Worm (Caenorhabditis elegans): Measurements from ENCODE around the gene stdh-3.

Gene stdh-3

DNA sequence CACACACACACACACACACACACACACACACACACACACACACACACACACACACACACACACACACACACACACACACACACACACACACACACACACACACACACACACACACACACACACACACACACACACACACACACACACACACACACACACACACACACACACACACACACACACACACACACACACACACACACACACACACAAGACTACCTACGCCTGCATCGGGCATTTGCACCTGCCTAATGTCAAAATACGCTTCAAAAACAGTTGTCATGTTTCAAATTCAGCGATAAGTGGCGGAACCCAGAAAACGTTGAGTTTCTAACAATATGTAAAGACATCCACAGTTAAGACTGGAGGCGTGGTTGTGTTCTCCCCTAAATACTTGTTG, 35.5 kb upstream of the stdh-3 start:
- TF ChIP-seq ceh-27 (GFP tag; optimal IDR thresholded peaks at IDR 0.05) = peak; percentile 10
- TF ChIP-seq egrh-3 (GFP tag; IDR thresholded peaks at IDR 0.05) = peak; percentile 76; the same call in 1 of the 2 replicates

DNA sequence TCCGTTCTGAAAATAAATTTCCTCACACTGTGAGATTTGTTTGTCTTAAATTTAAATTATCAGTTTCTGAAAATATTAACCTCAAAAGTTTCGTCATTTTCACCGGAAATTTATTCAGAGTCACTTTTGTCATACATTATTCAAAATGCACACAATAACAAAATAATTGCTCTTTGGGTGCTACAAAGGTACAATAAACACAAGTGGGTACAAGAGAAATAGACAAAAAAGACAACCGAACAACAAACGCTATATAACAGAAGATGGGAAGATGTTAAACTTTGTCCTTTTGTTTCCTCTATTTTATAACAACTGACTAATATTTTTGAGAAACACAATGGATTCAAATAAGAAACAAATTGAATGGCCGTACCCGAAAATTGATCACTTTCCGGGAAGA, 34.9 kb upstream of the stdh-3 start:
- TF ChIP-seq F33H1.4 (GFP tag; IDR thresholded peaks at IDR 0.05) (no peak), ccch-3 (GFP tag; optimal IDR thresholded peaks at IDR 0.05) (no peak), nhr-179 (tag; optimal IDR thresholded peaks at IDR 0.05) (no peak), nhr-120 (GFP tag; IDR thresholded peaks at IDR 0.05) (no peak), lin-40 (tag; optimal IDR thresholded peaks at IDR 0.05) (no peak), cebp-1 (GFP tag; IDR thresholded peaks at IDR 0.05) (no peak), cebp-1 (tag; optimal IDR thresholded peaks at IDR 0.05) (no peak)

DNA sequence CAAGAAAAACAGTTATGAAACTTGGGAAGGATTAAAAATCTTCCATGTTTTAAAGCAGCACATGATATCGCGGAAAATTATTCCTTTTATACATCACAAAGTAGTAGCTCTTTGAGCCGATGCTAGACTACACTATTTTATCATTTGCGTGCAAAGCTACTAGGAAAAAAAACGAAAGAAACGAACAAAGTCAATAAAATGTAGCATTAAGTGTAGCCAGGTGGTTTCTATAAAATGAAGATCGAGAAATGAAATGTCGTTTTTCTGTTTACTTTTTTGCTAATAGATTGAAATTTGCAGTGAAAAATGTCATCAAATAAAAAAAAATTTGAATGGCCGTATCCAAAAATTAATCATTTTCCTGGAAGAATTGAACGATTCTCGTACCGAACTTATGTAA, 31.5 kb upstream of the stdh-3 start, which contains the start of gene cpt-5:
cpt-5 (plus strand) TSS at position 301 of the 400 bp plus-strand sequence.
- TF ChIP-seq ztf-6 (GFP tag; IDR thresholded peaks at IDR 0.05) = no peak
- no peak for TF ChIP-seq ztf-22 (GFP tag; optimal IDR thresholded peaks at IDR 0.05)
- TF ChIP-seq Y56A3A.18 (GFP tag; IDR thresholded peaks at IDR 0.05) = no peak
- TF ChIP-seq F49E8.2 (tag; optimal IDR thresholded peaks at IDR 0.05; ENCODE audit: insufficient read depth) = no peak
- no peak for TF ChIP-seq Y53F4B.3 (GFP tag; IDR thresholded peaks at IDR 0.05)
- no peak for TF ChIP-seq K12H6.12 (tag; optimal IDR thresholded peaks at IDR 0.05)
- TF ChIP-seq cebp-2 (GFP tag; IDR thresholded peaks at IDR 0.05) = no peak
- TF ChIP-seq B0035.1 (tag; optimal IDR thresholded peaks at IDR 0.05) = no peak
- no peak for TF ChIP-seq attf-5 (GFP tag; optimal IDR thresholded peaks at IDR 0.05)
- no peak for TF ChIP-seq dpl-1 (GFP tag; optimal IDR thresholded peaks at IDR 0.05)
- TF ChIP-seq F23B12.7 (tag; optimal IDR thresholded peaks at IDR 0.05; ENCODE audit: insufficient read depth) = no peak
- no peak for TF ChIP-seq ztf-28 (GFP tag; IDR thresholded peaks at IDR 0.05)

DNA sequence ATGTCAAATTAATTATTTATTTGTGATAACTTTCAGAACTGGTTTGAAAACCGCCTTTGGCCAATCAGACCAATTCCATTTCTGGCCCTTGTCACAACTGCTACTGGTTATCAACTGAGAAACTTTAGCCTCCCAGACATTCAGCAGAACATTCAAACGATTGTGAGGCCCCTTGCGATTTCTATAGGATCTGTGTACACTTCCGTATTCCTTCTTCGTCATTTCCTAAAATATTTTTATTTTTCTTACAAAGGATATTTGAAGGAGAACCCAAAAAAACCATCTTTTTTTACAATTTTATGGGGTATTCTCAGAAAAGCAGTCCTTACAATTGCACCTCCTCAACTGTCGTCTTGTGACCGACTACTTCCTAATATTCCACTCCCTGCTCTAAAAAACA, 31.1 kb upstream of the stdh-3 start:
- TF ChIP-seq attf-6 (GFP tag; IDR thresholded peaks at IDR 0.05) = no peak
- TF ChIP-seq lin-26 (GFP tag; IDR thresholded peaks at IDR 0.05) = no peak

DNA sequence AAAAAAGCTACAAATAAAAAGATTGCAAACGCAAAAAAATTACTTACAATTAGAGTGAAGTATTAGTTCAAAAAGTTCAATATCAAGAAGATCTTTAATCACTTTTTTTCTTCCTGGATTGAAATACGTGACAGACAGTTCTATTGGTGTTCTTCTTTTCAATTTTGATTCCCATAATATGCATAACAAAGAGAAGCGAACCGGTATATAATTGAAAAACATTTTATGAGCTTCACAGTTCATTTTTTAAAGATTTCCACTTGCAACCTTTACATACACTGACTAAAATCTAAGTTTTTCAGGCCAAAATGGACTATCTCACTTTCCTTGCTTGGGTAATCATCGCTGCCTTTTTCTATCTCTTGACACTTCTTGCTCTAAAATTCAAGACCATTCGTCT, 27.9 kb upstream of the stdh-3 start, which contains the start of gene T22G5.1:
T22G5.1 (plus strand) TSS at position 301 of the 400 bp plus-strand sequence.
- TF ChIP-seq ceh-91 (GFP tag; IDR thresholded peaks at IDR 0.05) (no peak), B0035.1 (tag; optimal IDR thresholded peaks at IDR 0.05) (no peak), egl-44 (GFP tag; IDR thresholded peaks at IDR 0.05) (no peak), ztf-25 (GFP tag; IDR thresholded peaks at IDR 0.05) (no peak)

DNA sequence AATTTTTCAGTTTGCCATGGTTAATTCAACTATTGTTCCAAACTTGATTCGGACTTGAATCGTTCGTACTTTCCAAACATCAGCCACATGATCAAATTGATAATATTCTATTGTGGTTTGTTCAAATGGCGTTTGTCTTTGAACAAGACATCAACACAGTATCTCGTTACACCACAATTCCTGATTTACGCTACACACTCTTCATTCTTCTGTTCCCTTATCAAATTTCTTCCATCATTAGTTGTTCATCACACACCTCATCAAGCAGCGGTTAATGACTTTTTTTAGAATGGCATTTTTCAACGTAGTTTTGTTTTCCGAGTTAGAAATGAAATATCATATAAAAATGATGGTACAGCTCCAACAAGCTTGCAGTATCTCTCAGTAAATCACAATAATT, 26.2 kb upstream of the stdh-3 start:
- no peak for TF ChIP-seq tlf-1 (GFP tag; optimal IDR thresholded peaks at IDR 0.05)
- peak; percentile 85 for TF ChIP-seq nhr-80 (tag; optimal IDR thresholded peaks at IDR 0.05)

DNA sequence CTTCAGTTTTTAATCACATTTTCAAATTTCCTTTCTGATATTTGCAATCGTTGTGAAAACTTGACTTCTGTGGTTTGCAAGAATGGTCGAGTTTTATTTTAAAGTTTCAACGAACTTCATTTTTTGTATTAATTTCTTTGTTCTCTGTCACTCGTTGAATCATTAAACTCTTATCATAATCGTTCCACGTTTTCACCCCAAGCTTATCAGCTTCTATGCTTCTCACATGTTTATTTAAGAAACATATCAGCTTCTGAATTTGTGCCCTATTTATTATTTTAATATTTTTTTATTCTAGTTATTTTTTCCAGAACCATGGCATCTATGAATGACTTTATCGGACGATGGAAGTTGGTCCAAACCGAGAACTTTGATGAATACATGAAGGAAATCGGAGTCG, 25.2 kb upstream of the stdh-3 start, which contains the start of gene lbp-7:
lbp-7 (plus strand) TSS at position 312 of the 400 bp plus-strand sequence.
- TF ChIP-seq nhr-80 (tag; optimal IDR thresholded peaks at IDR 0.05) (peak; percentile 61), ama-1 (optimal IDR thresholded peaks at IDR 0.05) (no peak), ama-1 (GFP tag; optimal IDR thresholded peaks at IDR 0.05) (no peak)
